Worm (Caenorhabditis elegans) whole organism, L2 larva: Measurements from ENCODE around the gene clec-250.

Experiments
- R02D3.7 ChIP-seq: fragments of 150-350 bp; optimal IDR thresholded peaks from 2 replicates; lab custom pipeline; 2014; ENCODE audit warnings: missing biosample characterization, missing genetic modification characterization
- blmp-1 ChIP-seq: sonication (generic microtip); optimal IDR thresholded peaks from 2 replicates; lab custom pipeline; 2017; ENCODE audit warnings: missing genetic modification characterization, mild to moderate bottlenecking, missing compliant biosample characterization, antibody characterized with exemption, moderate library complexity; ENCODE audit not compliant: insufficient read depth
- egl-27 ChIP-seq: sonication (generic microtip); optimal IDR thresholded peaks from 3 replicates; lab custom pipeline; 2017; ENCODE audit warnings: missing biosample characterization, missing genetic modification reagents, missing genetic modification characterization
- lin-39 ChIP-seq: fragments of 150-350 bp; optimal IDR thresholded peaks from 2 replicates; lab custom pipeline; 2014; ENCODE audit warnings: missing biosample characterization, missing genetic modification reagents, missing genetic modification characterization
- mdl-1 ChIP-seq, 2 experiments: fragments of 150-350 bp in 1 of 2; sonication (generic microtip) in 1 of 2; optimal IDR thresholded peaks; 2 replicates each; lab custom pipeline; 2017; ENCODE audit warnings: missing biosample characterization in 2 of 2, missing genetic modification characterization in 2 of 2
- nhr-11 ChIP-seq: fragments of 150-350 bp; optimal IDR thresholded peaks from 2 replicates; lab custom pipeline; 2014; ENCODE audit warnings: missing biosample characterization, missing genetic modification characterization
- nhr-12 ChIP-seq: fragments of 150-350 bp; optimal IDR thresholded peaks from 2 replicates; lab custom pipeline; 2014; ENCODE audit warnings: missing biosample characterization, missing genetic modification characterization
- nhr-23 ChIP-seq: fragments of 150-350 bp; optimal IDR thresholded peaks from 2 replicates; lab custom pipeline; 2014; ENCODE audit warnings: missing biosample characterization, missing genetic modification reagents, missing genetic modification characterization
- nhr-237 ChIP-seq: fragments of 150-350 bp; optimal IDR thresholded peaks from 2 replicates; lab custom pipeline; 2014; ENCODE audit warnings: missing biosample characterization, missing genetic modification characterization
- skn-1 ChIP-seq: sonication (generic microtip); optimal IDR thresholded peaks from 2 replicates; lab custom pipeline; 2017; ENCODE audit warnings: missing biosample characterization, missing genetic modification characterization
- snpc-4 ChIP-seq: fragments of 150-350 bp; optimal IDR thresholded peaks from 2 replicates; lab custom pipeline; 2014; ENCODE audit warnings: missing biosample characterization, missing genetic modification characterization
- unc-39 ChIP-seq: fragments of 150-350 bp; optimal IDR thresholded peaks from 2 replicates; lab custom pipeline; 2014; ENCODE audit warnings: missing biosample characterization, missing genetic modification characterization
- ztf-11 ChIP-seq: sonication (generic microtip); optimal IDR thresholded peaks from 2 replicates; lab custom pipeline; 2017; ENCODE audit warnings: missing biosample characterization, missing genetic modification characterization
- ztf-4 ChIP-seq: fragments of 150-350 bp; optimal IDR thresholded peaks from 2 replicates; lab custom pipeline; 2014; ENCODE audit warnings: missing biosample characterization, missing genetic modification characterization

DNA sequence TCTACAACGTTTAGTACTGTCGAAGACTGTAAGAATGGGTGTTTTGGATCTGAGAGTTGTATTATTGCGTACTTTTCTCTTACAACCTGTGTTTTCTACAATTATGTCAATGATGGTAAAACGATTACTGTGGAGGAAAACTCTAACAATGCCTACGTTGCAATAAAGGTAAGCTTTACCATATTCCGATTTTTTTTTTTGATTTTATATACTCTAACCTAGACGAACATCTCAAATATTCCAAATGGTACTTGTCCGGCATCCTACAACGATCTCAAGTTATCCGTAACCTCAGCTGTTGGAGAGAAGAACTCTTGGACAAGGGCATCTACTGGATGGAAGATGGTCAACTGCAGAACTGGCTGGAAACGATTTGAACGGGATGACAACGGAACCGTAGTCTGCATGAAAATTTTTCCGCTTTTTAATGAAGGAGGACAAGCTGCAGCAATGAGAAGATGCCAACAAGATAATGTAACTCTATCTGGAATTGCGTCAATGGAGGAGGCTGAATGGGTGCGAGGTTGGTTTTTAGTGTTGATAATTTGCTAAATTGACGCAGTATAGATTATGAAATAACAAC lies 29.9 kb upstream of the clec-250 start:
- TF ChIP-seq blmp-1 (tag; lab: Kevin White, UChicago) (no peak), egl-27 (tag; lab: Kevin White, UChicago) (no peak), snpc-4 (tag; lab: Kevin White, UChicago) (no peak), nhr-11 (no peak), unc-39 (tag; lab: Kevin White, UChicago) (no peak), lin-39 (tag; lab: Kevin White, UChicago) (no peak), skn-1 (no peak), ztf-4 (no peak), ztf-11 (tag; lab: Kevin White, UChicago) (no peak), nhr-12 (tag; lab: Kevin White, UChicago) (no peak), nhr-237 (no peak), R02D3.7 (tag; lab: Kevin White, UChicago) (no peak), mdl-1 (tag; optimal IDR thresholded peaks at IDR 0.05; lab: Kevin White, UChicago) (no peak), nhr-23 (tag; lab: Kevin White, UChicago) (no peak)
